Worm (Caenorhabditis elegans) whole organism, early embryonic: Measurements from ENCODE around the gene csc-1.

Experiments used
- B0310.2 ChIP-seq: sonication (generic microtip); optimal IDR thresholded peaks from 2 replicates; lab custom pipeline; 2016; ENCODE audit warnings: mild to moderate bottlenecking, missing genetic modification characterization, missing compliant biosample characterization
- F13C5.2 ChIP-seq: sonication (generic microtip); optimal IDR thresholded peaks from 2 replicates; lab custom pipeline; 2017; ENCODE audit warnings: mild to moderate bottlenecking, missing genetic modification characterization, inconsistent platforms, missing compliant biosample characterization
- ama-1 ChIP-seq: fragments of 150-350 bp; optimal IDR thresholded peaks from 2 replicates; lab custom pipeline; 2014
- ceh-13 ChIP-seq: fragments of 200-800 bp; sonication (Bioruptor generic); optimal IDR thresholded peaks from 2 replicates; lab custom pipeline; 2018; ENCODE audit warnings: mild to moderate bottlenecking, missing genetic modification characterization, missing compliant biosample characterization
- ceh-36 ChIP-seq: sonication (generic microtip); optimal IDR thresholded peaks from 2 replicates; lab custom pipeline; 2016; ENCODE audit warnings: missing genetic modification characterization, inconsistent platforms, missing compliant biosample characterization
- ets-7 ChIP-seq: sonication (generic microtip); optimal IDR thresholded peaks from 2 replicates; lab custom pipeline; 2016; ENCODE audit warnings: missing genotype, missing genetic modification characterization, missing compliant biosample characterization
- hmbx-1 ChIP-seq: sonication (generic microtip); optimal IDR thresholded peaks from 2 replicates; lab custom pipeline; 2016; ENCODE audit warnings: mild to moderate bottlenecking, missing genetic modification characterization, missing compliant biosample characterization
- hmg-4 ChIP-seq: fragments of 200-800 bp; sonication (Bioruptor generic); optimal IDR thresholded peaks from 2 replicates; lab custom pipeline; 2018; ENCODE audit warnings: mild to moderate bottlenecking, missing genetic modification characterization, missing compliant biosample characterization
- hnd-1 ChIP-seq: sonication (generic microtip); optimal IDR thresholded peaks from 2 replicates; lab custom pipeline; 2016; ENCODE audit warnings: missing genetic modification characterization, missing compliant biosample characterization
- pes-1 ChIP-seq: fragments of 200-800 bp; sonication (Bioruptor generic); IDR thresholded peaks from 2 replicates; pipeline ENCODE4 v1.3.6; 2022; ENCODE audit warnings: missing genetic modification reagents, missing genetic modification characterization, missing compliant biosample characterization
- scrt-1 ChIP-seq: fragments of 200-800 bp; sonication (Bioruptor generic); IDR thresholded peaks from 2 replicates; pipeline ENCODE4 v1.3.6; 2022; ENCODE audit warnings: missing genetic modification characterization, missing compliant biosample characterization
- sea-1 ChIP-seq: fragments of 200-800 bp; sonication (Bioruptor generic); conservative IDR thresholded peaks from 2 replicates; pipeline ENCODE4 v1.3.6; 2022; ENCODE audit warnings: missing genetic modification characterization, missing compliant biosample characterization
- tbx-11 ChIP-seq: fragments of 200-800 bp; sonication (Bioruptor generic); IDR thresholded peaks from 2 replicates; pipeline ENCODE4 v1.3.6; 2022; ENCODE audit warnings: missing genetic modification characterization, missing compliant biosample characterization
- tra-4 ChIP-seq: sonication (generic microtip); optimal IDR thresholded peaks from 2 replicates; lab custom pipeline; 2017; ENCODE audit warnings: missing genetic modification characterization, missing compliant biosample characterization

DNA sequence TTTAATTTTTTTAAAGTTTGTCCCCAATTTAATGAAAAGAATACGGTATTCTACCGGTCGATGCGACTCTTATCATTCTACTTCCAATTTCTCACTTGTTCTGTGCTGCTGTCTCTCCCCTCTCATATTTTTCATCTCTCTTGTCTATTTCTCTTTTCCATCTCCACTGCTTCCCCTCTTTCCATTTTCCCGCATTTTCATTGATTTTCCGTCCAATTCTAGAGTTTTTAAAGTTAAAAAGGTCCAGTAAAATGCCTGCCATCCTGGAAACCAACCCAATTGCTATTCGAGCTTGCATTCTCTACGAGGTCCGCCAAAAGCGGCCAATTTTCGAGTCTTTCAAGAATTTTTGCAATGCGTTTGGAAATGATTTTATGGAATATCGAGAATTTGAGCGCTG lies 44.6 kb downstream of the csc-1 start, which contains the start of gene fbxa-167:
- TF ChIP-seq scrt-1 (GFP tag; lab: Robert Waterston, UW) = no peak
- TF ChIP-seq sea-1 (GFP tag; lab: Robert Waterston, UW) = no peak
- TF ChIP-seq hmbx-1 = no peak
- no peak for TF ChIP-seq hmg-4 (GFP tag; lab: Kevin White, UChicago)
- TF ChIP-seq ama-1 (lab: Kevin White, UChicago) = no peak
- no peak for TF ChIP-seq ets-7
- no peak for TF ChIP-seq tra-4
- no peak for TF ChIP-seq hnd-1 (tag; lab: Kevin White, UChicago)
- TF ChIP-seq pes-1 (GFP tag; lab: Robert Waterston, UW) = no peak
- TF ChIP-seq F13C5.2 = no peak
- no peak for TF ChIP-seq ceh-36 (tag; lab: Kevin White, UChicago)
- no peak for TF ChIP-seq B0310.2 (tag; lab: Kevin White, UChicago)
- TF ChIP-seq ceh-13 (GFP tag; lab: Kevin White, UChicago) = no peak
- no peak for TF ChIP-seq tbx-11
